Worm (Caenorhabditis elegans) whole organism, young adult: ENCODE measurements around the gene F18E9.4.

Experiments
- B0261.1 ChIP-seq: sonication (generic microtip); optimal IDR thresholded peaks from 2 replicates; lab custom pipeline; 2016; ENCODE audit warnings: mild to moderate bottlenecking, missing genetic modification characterization, moderate library complexity, missing compliant biosample characterization
- B0336.3 ChIP-seq: fragments of 200-800 bp; sonication (Bioruptor generic); IDR thresholded peaks from 2 replicates; pipeline ENCODE4 v1.3.6; 2022; ENCODE audit warnings: missing genetic modification characterization, missing compliant biosample characterization
- C17E4.6 ChIP-seq: fragments of 200-800 bp; sonication (Bioruptor generic); IDR thresholded peaks from 2 replicates; pipeline ENCODE4 v1.3.6; 2022; ENCODE audit warnings: missing genetic modification reagents, missing genetic modification characterization, missing compliant biosample characterization
- F23B12.7 ChIP-seq: sonication (generic microtip); optimal IDR thresholded peaks from 2 replicates; lab custom pipeline; 2017; ENCODE audit warnings: missing genetic modification characterization, mild to moderate bottlenecking, missing compliant biosample characterization, antibody characterized with exemption, moderate library complexity; ENCODE audit not compliant: insufficient read depth
- F39B2.1 ChIP-seq: fragments of 200-800 bp; sonication (Bioruptor generic); IDR thresholded peaks from 2 replicates; pipeline ENCODE4 v1.3.6; 2022; ENCODE audit warnings: missing genetic modification reagents, missing genetic modification characterization, missing compliant biosample characterization
- F49E8.2 ChIP-seq: sonication (generic microtip); optimal IDR thresholded peaks from 3 replicates; lab custom pipeline; 2017; ENCODE audit warnings: missing genetic modification characterization, mild to moderate bottlenecking, missing compliant biosample characterization, antibody characterized with exemption, moderate library complexity; ENCODE audit not compliant: insufficient read depth
- F52B5.7 ChIP-seq: sonication (generic microtip); optimal IDR thresholded peaks from 2 replicates; lab custom pipeline; 2016; ENCODE audit warnings: mild to moderate bottlenecking, missing genetic modification characterization, missing compliant biosample characterization
- F57C9.4 ChIP-seq: sonication (generic microtip); optimal IDR thresholded peaks from 2 replicates; lab custom pipeline; 2017; ENCODE audit warnings: mild to moderate bottlenecking, missing genetic modification characterization, missing compliant biosample characterization
- T26A5.8 ChIP-seq: sonication (generic microtip); optimal IDR thresholded peaks from 2 replicates; lab custom pipeline; 2016; ENCODE audit warnings: missing genetic modification characterization, missing compliant biosample characterization
- Y53G8AR.9 ChIP-seq: fragments of 200-800 bp; sonication (Bioruptor generic); conservative IDR thresholded peaks from 2 replicates; pipeline ENCODE4 v1.3.6; 2022; ENCODE audit warnings: missing genetic modification reagents, missing genetic modification characterization, missing compliant biosample characterization
- ZK185.1 ChIP-seq: sonication (generic microtip); optimal IDR thresholded peaks from 2 replicates; lab custom pipeline; 2016; ENCODE audit warnings: mild to moderate bottlenecking, missing genetic modification characterization, missing compliant biosample characterization; ENCODE audit not compliant: poor library complexity, severe bottlenecking
- ama-1 ChIP-seq, 3 experiments: fragments of 150-350 bp in 1 of 3; sonication (generic microtip) in 2 of 3; optimal IDR thresholded peaks; 2 replicates each; lab custom pipeline; 2014 to 2018; ENCODE audit warnings: missing biosample characterization in 2 of 3, missing genetic modification characterization in 2 of 3, missing genetic modification reagents in 2 of 3
- aptf-2 ChIP-seq: fragments of 200-800 bp; sonication (Bioruptor generic); conservative IDR thresholded peaks from 2 replicates; pipeline ENCODE4 v1.3.6; 2022; ENCODE audit warnings: missing genetic modification reagents, missing genetic modification characterization, missing compliant biosample characterization
- aptf-3 ChIP-seq: fragments of 200-800 bp; sonication (Bioruptor generic); IDR thresholded peaks from 2 replicates; pipeline ENCODE4 v1.3.6; 2022; ENCODE audit warnings: missing genetic modification characterization, missing compliant biosample characterization
- attf-3 ChIP-seq: fragments of 200-800 bp; sonication (Bioruptor generic); conservative IDR thresholded peaks from 2 replicates; pipeline ENCODE4 v1.3.6; 2022; ENCODE audit warnings: missing genetic modification reagents, missing genetic modification characterization, missing compliant biosample characterization
- cebp-1 ChIP-seq, 2 experiments: fragments of 200-800 bp in 1 of 2; sonication (Bioruptor generic) in 1 of 2; sonication (generic microtip) in 1 of 2; IDR thresholded peaks in 1 of 2; optimal IDR thresholded peaks in 1 of 2; 2 replicates each; pipeline versions ENCODE4 v1.3.6 to Lab custom; 2017 to 2022; ENCODE audit warnings: missing compliant biosample characterization in 2 of 2, missing genetic modification characterization in 2 of 2, mild to moderate bottlenecking in 1 of 2, missing genetic modification reagents in 1 of 2, moderate library complexity in 1 of 2
- ceh-58 ChIP-seq: fragments of 200-800 bp; sonication (Bioruptor generic); IDR thresholded peaks from 2 replicates; pipeline ENCODE4 v1.3.6; 2022; ENCODE audit warnings: missing genetic modification characterization, missing compliant biosample characterization
- ceh-91 ChIP-seq: fragments of 200-800 bp; sonication (Bioruptor generic); IDR thresholded peaks from 2 replicates; pipeline ENCODE4 v1.3.6; 2022; ENCODE audit warnings: missing genetic modification reagents, missing genetic modification characterization, missing compliant biosample characterization
- hlh-26 ChIP-seq: fragments of 200-800 bp; sonication (Bioruptor generic); conservative IDR thresholded peaks from 2 replicates; pipeline ENCODE4 v1.3.6; 2022; ENCODE audit warnings: missing genetic modification reagents, missing genetic modification characterization, missing compliant biosample characterization
- hmg-1.2 ChIP-seq: fragments of 200-800 bp; sonication (Bioruptor generic); IDR thresholded peaks from 2 replicates; pipeline ENCODE4 v1.3.6; 2022; ENCODE audit warnings: missing genetic modification reagents, missing genetic modification characterization, missing compliant biosample characterization
- hmg-20 ChIP-seq: fragments of 200-800 bp; sonication (Bioruptor generic); IDR thresholded peaks from 2 replicates; pipeline ENCODE4 v1.3.6; 2022; ENCODE audit warnings: missing genetic modification reagents, missing genetic modification characterization, missing compliant biosample characterization
- let-607 ChIP-seq, 2 experiments: fragments of 200-800 bp in 1 of 2; sonication (Bioruptor generic) in 1 of 2; sonication (generic microtip) in 1 of 2; optimal IDR thresholded peaks; 2 replicates each; lab custom pipeline; 2016 to 2018; ENCODE audit warnings: mild to moderate bottlenecking in 2 of 2, missing compliant biosample characterization in 2 of 2, missing genetic modification characterization in 2 of 2, moderate library complexity in 2 of 2, missing genotype in 1 of 2
- lin-40 ChIP-seq: sonication (generic microtip); optimal IDR thresholded peaks from 2 replicates; lab custom pipeline; 2016; ENCODE audit warnings: missing genetic modification characterization, mild to moderate bottlenecking, missing compliant biosample characterization, missing genotype, missing genetic modification reagents
- lir-1 ChIP-seq: fragments of 200-800 bp; sonication (Bioruptor generic); conservative IDR thresholded peaks from 2 replicates; pipeline ENCODE4 v1.3.6; 2022; ENCODE audit warnings: missing genetic modification reagents, missing genetic modification characterization, missing compliant biosample characterization
- lsl-1 ChIP-seq: fragments of 200-800 bp; sonication (Bioruptor generic); optimal IDR thresholded peaks from 2 replicates; lab custom pipeline; 2018; ENCODE audit warnings: mild to moderate bottlenecking, missing genetic modification characterization, moderate library complexity, missing compliant biosample characterization
- mcd-1 ChIP-seq: fragments of 200-800 bp; sonication (Bioruptor generic); IDR thresholded peaks from 2 replicates; pipeline ENCODE4 v1.3.6; 2022; ENCODE audit warnings: missing genetic modification reagents, missing genetic modification characterization, missing compliant biosample characterization
- nfya-1 ChIP-seq: sonication (generic microtip); optimal IDR thresholded peaks from 2 replicates; lab custom pipeline; 2017; ENCODE audit warnings: antibody characterized with exemption, missing compliant biosample characterization, missing genetic modification characterization, borderline replicate concordance; ENCODE audit not compliant: insufficient read depth
- nhr-120 ChIP-seq: fragments of 200-800 bp; sonication (Bioruptor generic); IDR thresholded peaks from 2 replicates; pipeline ENCODE4 v1.3.6; 2022; ENCODE audit warnings: missing genetic modification characterization, missing compliant biosample characterization
- nhr-179 ChIP-seq: sonication (generic microtip); optimal IDR thresholded peaks from 2 replicates; lab custom pipeline; 2016; ENCODE audit warnings: mild to moderate bottlenecking, missing genetic modification characterization, missing compliant biosample characterization
- nhr-80 ChIP-seq: sonication (generic microtip); optimal IDR thresholded peaks from 2 replicates; lab custom pipeline; 2016; ENCODE audit warnings: missing genetic modification characterization, missing compliant biosample characterization
- pbrm-1 ChIP-seq: fragments of 200-800 bp; sonication (Bioruptor generic); IDR thresholded peaks from 2 replicates; pipeline ENCODE4 v1.3.6; 2022; ENCODE audit warnings: missing genetic modification reagents, missing genetic modification characterization, missing compliant biosample characterization
- rec-8 ChIP-seq, 2 experiments: sonication (generic microtip); optimal IDR thresholded peaks; 2 replicates each; lab custom pipeline; 2016; ENCODE audit warnings: mild to moderate bottlenecking in 2 of 2, missing genetic modification characterization in 2 of 2, missing genetic modification reagents in 2 of 2, missing genotype in 2 of 2, missing biosample characterization in 1 of 2, missing compliant biosample characterization in 1 of 2, moderate library complexity in 1 of 2
- tbp1 ChIP-seq: fragments of 200-800 bp; sonication (Bioruptor generic); optimal IDR thresholded peaks from 2 replicates; lab custom pipeline; 2018; ENCODE audit warnings: mild to moderate bottlenecking, missing genetic modification characterization, missing compliant biosample characterization
- zfh-2 ChIP-seq: fragments of 200-800 bp; sonication (Bioruptor generic); conservative IDR thresholded peaks from 2 replicates; pipeline ENCODE4 v1.3.6; 2022; ENCODE audit warnings: missing genetic modification reagents, missing genetic modification characterization, missing compliant biosample characterization
- ztf-18 ChIP-seq: sonication (generic microtip); optimal IDR thresholded peaks from 2 replicates; lab custom pipeline; 2016; ENCODE audit warnings: missing genotype, mild to moderate bottlenecking, missing genetic modification characterization, missing compliant biosample characterization

F18E9.4 gene

ce11 chrX:8554029-8554428 lies 26.3 kb upstream of the F18E9.4 start:
- TF ChIP-seq F49E8.2 (no peak), F52B5.7 (tag; lab: Kevin White, UChicago) (no peak)

ce11 chrX:8556614-8557196 lies 23.6 kb upstream of the F18E9.4 start, which contains the start of gene utx-1:
Gene utx-1, plus strand, starts transcription at chrX:8557146.
- no peak for TF ChIP-seq tbp1
- peak; percentile 9 for TF ChIP-seq ztf-18
- TF ChIP-seq nhr-80 (tag; lab: Kevin White, UChicago): no peak
- TF ChIP-seq Y53G8AR.9 (GFP tag; lab: Robert Waterston, UW): no peak
- no peak for TF ChIP-seq F23B12.7 (tag; lab: Kevin White, UChicago)
- no peak for TF ChIP-seq F57C9.4 (tag; lab: Kevin White, UChicago)
- TF ChIP-seq aptf-3 (GFP tag; lab: Robert Waterston, UW): no peak
- TF ChIP-seq cebp-1 (GFP tag; IDR thresholded peaks at IDR 0.05; lab: Robert Waterston, UW): peak; percentile 86
- TF ChIP-seq cebp-1 (tag; optimal IDR thresholded peaks at IDR 0.05; lab: Kevin White, UChicago): peak; percentile 98
- TF ChIP-seq attf-3 (GFP tag; lab: Robert Waterston, UW): peak; percentile 78
- no peak for TF ChIP-seq ama-1 (optimal IDR thresholded peaks at IDR 0.05; lab: Kevin White, UChicago)
- no peak for TF ChIP-seq ama-1 (GFP tag; optimal IDR thresholded peaks at IDR 0.05; lab: Kevin White, UChicago)
- no peak for TF ChIP-seq hlh-26 (GFP tag; lab: Robert Waterston, UW)
- peak; percentile 83; the same call in 1 of the 2 replicates for TF ChIP-seq hmg-1.2
- no peak for TF ChIP-seq B0261.1 (tag; lab: Kevin White, UChicago)
- no peak for TF ChIP-seq rec-8 (tag; optimal IDR thresholded peaks at IDR 0.05; lab: Kevin White, UChicago)
- peak; percentile 44; the same call in 1 of the 2 replicates for TF ChIP-seq zfh-2 (GFP tag; lab: Robert Waterston, UW)
- no peak for TF ChIP-seq aptf-2 (GFP tag; lab: Robert Waterston, UW)
- TF ChIP-seq nfya-1 (tag; lab: Kevin White, UChicago): no peak
- TF ChIP-seq T26A5.8 (tag; lab: Kevin White, UChicago): no peak
- TF ChIP-seq C17E4.6: no peak
- TF ChIP-seq ceh-58: no peak
- no peak for TF ChIP-seq B0336.3 (GFP tag; lab: Robert Waterston, UW)
- TF ChIP-seq nhr-179 (tag; lab: Kevin White, UChicago): no peak
- no peak for TF ChIP-seq mcd-1 (GFP tag; lab: Robert Waterston, UW)
- TF ChIP-seq nhr-120 (GFP tag; lab: Robert Waterston, UW): no peak
- no peak for TF ChIP-seq lsl-1 (GFP tag; lab: Kevin White, UChicago)
- no peak for TF ChIP-seq ceh-91 (GFP tag; lab: Robert Waterston, UW)
- TF ChIP-seq pbrm-1 (GFP tag; lab: Robert Waterston, UW): no peak
- TF ChIP-seq F49E8.2: no peak
- TF ChIP-seq lin-40 (tag; lab: Kevin White, UChicago): peak; percentile 30
- TF ChIP-seq lir-1 (GFP tag; lab: Robert Waterston, UW): no peak
- TF ChIP-seq ZK185.1 (tag; lab: Kevin White, UChicago): peak; percentile 16
- no peak for TF ChIP-seq F52B5.7 (tag; lab: Kevin White, UChicago)

- no peak for TF ChIP-seq F39B2.1 (GFP tag; lab: Robert Waterston, UW)
- TF ChIP-seq hmg-20 (GFP tag; lab: Robert Waterston, UW): no peak
- TF ChIP-seq let-607 (tag; optimal IDR thresholded peaks at IDR 0.05; lab: Kevin White, UChicago): no peak
- TF ChIP-seq, all 124 proteins: peak for 0
Measured at ce11 chrX:8562586-8562985, 17.7 kb upstream of the F18E9.4 start.
